Worm (Caenorhabditis elegans): Measurements from ENCODE around the gene ccm-2.

The ccm-2 gene

DNA sequence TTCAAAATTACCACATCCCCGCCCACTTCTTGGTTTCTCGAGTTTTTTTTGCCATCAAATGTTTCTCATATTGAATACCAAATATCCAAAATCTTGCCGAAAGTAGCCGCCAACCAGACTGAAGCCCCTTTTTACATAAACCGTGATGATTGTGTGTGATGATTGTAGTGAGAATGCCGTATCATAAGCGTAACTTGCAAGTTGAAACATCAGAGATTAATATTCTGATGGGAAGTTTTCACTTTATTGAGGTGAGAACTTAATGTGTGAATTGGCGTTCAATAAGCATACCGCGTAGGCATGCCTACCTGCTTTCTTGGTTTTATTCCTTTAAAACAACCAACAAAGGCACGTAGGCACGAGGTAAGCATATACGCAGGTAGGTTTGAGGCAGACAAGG, 12.9 kb upstream of the ccm-2 start, which contains the start of gene Y38C1BA.4:
Gene Y38C1BA.4, plus strand, starts transcription at position 301 of the 400 bp plus-strand sequence.
- TF ChIP-seq vab-15 (tag; optimal IDR thresholded peaks at IDR 0.05) (no peak), efl-1 (optimal IDR thresholded peaks at IDR 0.05) (no peak), efl-1 (GFP tag; optimal IDR thresholded peaks at IDR 0.05 in 1 of 2) (no peak), nhr-77 (tag; optimal IDR thresholded peaks at IDR 0.05) (no peak), C16A3.4 (tag; optimal IDR thresholded peaks at IDR 0.05) (no peak), unc-86 (tag; optimal IDR thresholded peaks at IDR 0.05) (no peak), egl-13 (tag; optimal IDR thresholded peaks at IDR 0.05) (no peak), unc-62 (GFP tag; optimal IDR thresholded peaks at IDR 0.05) (no peak), isw-1 (GFP tag; IDR thresholded peaks at IDR 0.05) (no peak), zip-4 (GFP tag; optimal IDR thresholded peaks at IDR 0.05) (no peak), fkh-8 (tag; optimal IDR thresholded peaks at IDR 0.05) (no peak), nhr-237 (tag; optimal IDR thresholded peaks at IDR 0.05) (no peak), F16B12.6 (tag; optimal IDR thresholded peaks at IDR 0.05) (no peak), rnt-1 (tag; optimal IDR thresholded peaks at IDR 0.05) (no peak), skn-1 (tag; optimal IDR thresholded peaks at IDR 0.05) (no peak), nhr-20 (tag; optimal IDR thresholded peaks at IDR 0.05) (no peak)

ce11 chrIV:1824065-1824531, 10.3 kb upstream of the ccm-2 start, which contains the start of gene cmk-1:
Gene cmk-1 (plus strand): TSS chrIV:1824481.
- TF ChIP-seq nhr-85 (tag), result no peak
- TF ChIP-seq xbp-1 (tag; optimal IDR thresholded peaks at IDR 0.05), result peak; percentile 40
- TF ChIP-seq dpl-1 (GFP tag; optimal IDR thresholded peaks at IDR 0.05), result peak in 1 of 3 experiments; percentile 21
- peak; percentile 46 for TF ChIP-seq ztf-4 (tag; optimal IDR thresholded peaks at IDR 0.05)
- no peak for TF ChIP-seq sptf-1 (tag; optimal IDR thresholded peaks at IDR 0.05)
- peak in 1 of 2 experiments; percentile 30 for TF ChIP-seq lin-35 (GFP tag; optimal IDR thresholded peaks at IDR 0.05)
- no peak for TF ChIP-seq skn-1 (tag; optimal IDR thresholded peaks at IDR 0.05)
- TF ChIP-seq egl-13 (tag; optimal IDR thresholded peaks at IDR 0.05), result peak; percentile 77
- TF ChIP-seq nhr-47 (tag; optimal IDR thresholded peaks at IDR 0.05), result peak; percentile 79
- TF ChIP-seq pag-3 (tag; optimal IDR thresholded peaks at IDR 0.05; ENCODE audit: borderline replicate concordance, insufficient read depth), result peak; percentile 83
- TF ChIP-seq lin-14 (GFP tag; optimal IDR thresholded peaks at IDR 0.05), result peak; percentile 96
- TF ChIP-seq fkh-10 (GFP tag; optimal IDR thresholded peaks at IDR 0.05), result peak; percentile 61
- TF ChIP-seq pax-3 (tag; optimal IDR thresholded peaks at IDR 0.05), result peak; percentile 41
- TF ChIP-seq ceh-82 (tag; optimal IDR thresholded peaks at IDR 0.05), result peak in 2 of 3 experiments; percentile 28 to 64
- peak in 1 of 2 experiments; percentile 16 for TF ChIP-seq mdl-1 (tag; optimal IDR thresholded peaks at IDR 0.05)
- no peak for TF ChIP-seq C16A3.4 (tag; optimal IDR thresholded peaks at IDR 0.05)
- peak; percentile 72 for TF ChIP-seq dsc-1 (tag; optimal IDR thresholded peaks at IDR 0.05)
- peak; percentile 29 to 36 for TF ChIP-seq efl-1 (optimal IDR thresholded peaks at IDR 0.05)
- no peak for TF ChIP-seq efl-1 (GFP tag; optimal IDR thresholded peaks at IDR 0.05 in 1 of 2)
- no peak for TF ChIP-seq pqm-1 (tag; optimal IDR thresholded peaks at IDR 0.05)
- no peak for TF ChIP-seq vab-15 (tag; optimal IDR thresholded peaks at IDR 0.05)
- TF ChIP-seq nhr-19 (GFP tag; conservative IDR thresholded peaks at IDR 0.05), result peak; percentile 36
- peak; percentile 43 to 62 for TF ChIP-seq lsy-2 (tag; optimal IDR thresholded peaks at IDR 0.05)
- TF ChIP-seq lin-15B (tag; optimal IDR thresholded peaks at IDR 0.05), result no peak
- no peak for TF ChIP-seq F16B12.6 (tag; optimal IDR thresholded peaks at IDR 0.05)
- peak in 1 of 2 experiments; percentile 20 for TF ChIP-seq ztf-11 (tag; optimal IDR thresholded peaks at IDR 0.05)
- TF ChIP-seq tbx-2 (tag; optimal IDR thresholded peaks at IDR 0.05), result peak; percentile 75
- TF ChIP-seq snu-23 (GFP tag; optimal IDR thresholded peaks at IDR 0.05), result peak; percentile 66
- peak; percentile 97 for TF ChIP-seq fkh-8 (tag; optimal IDR thresholded peaks at IDR 0.05)
- peak; percentile 24 for TF ChIP-seq sox-4 (tag; optimal IDR thresholded peaks at IDR 0.05)
- TF ChIP-seq nhr-12 (tag; optimal IDR thresholded peaks at IDR 0.05), result no peak
- TF ChIP-seq zip-4 (GFP tag; optimal IDR thresholded peaks at IDR 0.05), result no peak
- TF ChIP-seq ces-1 (GFP tag; optimal IDR thresholded peaks at IDR 0.05), result peak; percentile 38
- TF ChIP-seq nhr-71 (tag; optimal IDR thresholded peaks at IDR 0.05), result peak; percentile 80
- no peak for TF ChIP-seq nhr-11 (tag; optimal IDR thresholded peaks at IDR 0.05)
- no peak for TF ChIP-seq ceh-88 (GFP tag; IDR thresholded peaks at IDR 0.05)
- TF ChIP-seq isw-1 (GFP tag; IDR thresholded peaks at IDR 0.05), result peak; percentile 45
- peak; percentile 18 for TF ChIP-seq mep-1 (tag; optimal IDR thresholded peaks at IDR 0.05)
- no peak for TF ChIP-seq lin-39 (tag; optimal IDR thresholded peaks at IDR 0.05)
- no peak for TF ChIP-seq ama-1 (optimal IDR thresholded peaks at IDR 0.05)
- TF ChIP-seq unc-86 (tag; optimal IDR thresholded peaks at IDR 0.05), result peak; percentile 79
- TF ChIP-seq nhr-28 (tag; optimal IDR thresholded peaks at IDR 0.05), result no peak
- TF ChIP-seq nhr-77 (tag; optimal IDR thresholded peaks at IDR 0.05), result no peak
- peak; percentile 15 for TF ChIP-seq nhr-20 (tag; optimal IDR thresholded peaks at IDR 0.05)
- TF ChIP-seq unc-30 (tag; optimal IDR thresholded peaks at IDR 0.05), result no peak
- TF ChIP-seq blmp-1 (tag; optimal IDR thresholded peaks at IDR 0.05), result no peak
- TF ChIP-seq tlp-1 (tag; optimal IDR thresholded peaks at IDR 0.05), result no peak

Data from whole organism, L1 larva.